Worm (Caenorhabditis elegans): ENCODE measurements around the gene C47E12.12.
A peak's percentile ranks its signal among the peaks of the same experiment; 100 is the strongest.

The C47E12.12 gene

ce11 chrIV:10007758-10008157, 35.2 kb upstream of the C47E12.12 start (continued):
- peak; percentile 91 for TF ChIP-seq nhr-23 (tag; optimal IDR thresholded peaks at IDR 0.05)
- TF ChIP-seq ceh-28 (tag; optimal IDR thresholded peaks at IDR 0.05): no peak
- TF ChIP-seq fos-1 (tag; optimal IDR thresholded peaks at IDR 0.05): no peak

DNA sequence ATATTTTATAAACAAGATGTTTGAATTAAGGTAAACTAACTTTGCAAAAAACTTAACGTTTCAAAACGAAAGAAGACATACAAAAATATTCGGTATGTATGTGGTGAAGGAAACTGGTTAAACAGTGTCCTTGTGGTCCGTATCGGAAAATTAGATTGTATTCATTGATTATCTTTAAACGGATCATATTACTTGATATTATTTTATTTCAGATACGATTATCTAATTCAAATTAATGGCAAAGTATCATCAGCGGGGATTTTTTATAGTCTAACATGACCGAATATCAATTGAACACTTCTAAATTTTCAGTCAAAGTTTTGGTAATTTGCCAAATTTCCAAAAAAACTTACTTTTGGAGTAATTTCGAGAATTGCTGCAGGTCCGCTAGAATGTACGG, 34.3 kb upstream of the C47E12.12 start, which contains the start of gene C47E12.13:
C47E12.13 (minus strand) TSS at position 101 of the 400 bp plus-strand sequence.
- no peak for TF ChIP-seq nfya-1 (tag; optimal IDR thresholded peaks at IDR 0.05; ENCODE audit: insufficient read depth)
- TF ChIP-seq nhr-12 (tag; optimal IDR thresholded peaks at IDR 0.05): no peak
- TF ChIP-seq sea-2 (GFP tag; optimal IDR thresholded peaks at IDR 0.05): no peak
- TF ChIP-seq fkh-10 (GFP tag; optimal IDR thresholded peaks at IDR 0.05): no peak

DNA sequence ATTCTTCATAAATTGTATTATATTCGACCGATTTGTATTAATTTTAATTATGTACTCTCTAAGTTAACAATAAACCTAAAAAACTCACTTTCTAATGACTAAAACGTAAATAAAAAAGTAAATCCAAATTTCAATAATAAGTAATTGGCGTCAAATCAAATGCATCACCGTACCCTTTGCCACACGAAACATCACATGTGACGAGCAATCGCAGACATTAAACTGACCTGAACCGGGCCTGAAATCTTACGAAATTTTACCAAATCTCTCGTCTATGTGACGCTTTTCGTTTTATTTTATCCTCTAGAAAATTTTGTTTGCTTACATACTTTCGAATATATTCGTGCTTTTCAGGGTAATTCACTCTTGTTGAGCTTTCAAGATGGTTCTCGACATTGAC, 30.8 kb upstream of the C47E12.12 start, which contains the start of the genes C47E12.2 and sars-1:
C47E12.2 (minus strand) TSS at position 131 of the 400 bp plus-strand sequence.
sars-1 (plus strand) TSS at position 355 of the 400 bp plus-strand sequence.
- TF ChIP-seq hmg-11 (tag; optimal IDR thresholded peaks at IDR 0.05): peak; percentile 42
- TF ChIP-seq lin-15B (tag; optimal IDR thresholded peaks at IDR 0.05): peak; percentile 43
- no peak for TF ChIP-seq ceh-16 (tag; optimal IDR thresholded peaks at IDR 0.05)
- TF ChIP-seq fkh-2 (tag; optimal IDR thresholded peaks at IDR 0.05): no peak
- TF ChIP-seq egl-5 (tag; optimal IDR thresholded peaks at IDR 0.05): peak; percentile 4
- no peak for TF ChIP-seq ama-1 (optimal IDR thresholded peaks at IDR 0.05)
- no peak for TF ChIP-seq nhr-12 (tag; optimal IDR thresholded peaks at IDR 0.05)
- TF ChIP-seq pha-4 (tag; optimal IDR thresholded peaks at IDR 0.05): peak; percentile 49
- TF ChIP-seq nfya-1 (tag; optimal IDR thresholded peaks at IDR 0.05; ENCODE audit: insufficient read depth): peak; percentile 48

DNA sequence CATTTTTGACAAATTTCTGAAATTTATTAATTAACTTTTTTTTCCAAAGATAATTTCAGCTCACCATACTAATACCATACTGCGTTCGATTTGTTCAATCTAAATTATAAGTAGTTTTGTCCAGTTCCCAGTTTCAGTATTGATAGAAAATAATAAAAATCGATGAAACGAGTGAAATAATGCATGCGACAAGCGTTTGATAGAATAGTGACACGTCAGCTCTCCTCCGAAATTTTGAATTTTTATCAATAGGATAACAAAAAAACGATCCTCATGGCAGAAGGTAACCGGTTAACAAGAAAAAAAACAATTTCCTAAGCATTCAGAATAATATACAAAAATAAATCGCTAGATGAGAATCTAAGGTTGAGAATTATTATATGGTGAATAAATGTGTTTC, 29.2 kb upstream of the C47E12.12 start, which contains the start of gene C47E12.3:
C47E12.3 (minus strand) TSS at position 101 of the 400 bp plus-strand sequence.
- no peak for TF ChIP-seq mdl-1 (tag; optimal IDR thresholded peaks at IDR 0.05)
- no peak for TF ChIP-seq lin-39 (tag; optimal IDR thresholded peaks at IDR 0.05)
- TF ChIP-seq fos-1 (tag; optimal IDR thresholded peaks at IDR 0.05): no peak
- no peak for TF ChIP-seq unc-62 (GFP tag; optimal IDR thresholded peaks at IDR 0.05)
- TF ChIP-seq nhr-76 (tag; optimal IDR thresholded peaks at IDR 0.05): no peak
- no peak for TF ChIP-seq hmg-11 (tag; optimal IDR thresholded peaks at IDR 0.05)

ce11 chrIV:9998487-9999218, 26.1 kb upstream of the C47E12.12 start, which contains the start of gene pyp-1:
pyp-1 (minus strand) TSS chrIV:9998925.
- TF ChIP-seq nhr-23 (tag; optimal IDR thresholded peaks at IDR 0.05) (no peak), nhr-237 (tag; optimal IDR thresholded peaks at IDR 0.05) (no peak), mdl-1 (tag; optimal IDR thresholded peaks at IDR 0.05) (no peak), pha-4 (tag; optimal IDR thresholded peaks at IDR 0.05) (peak; percentile 75), ceh-82 (tag; optimal IDR thresholded peaks at IDR 0.05) (no peak), lin-39 (tag; optimal IDR thresholded peaks at IDR 0.05) (peak; percentile 25), jun-1 (tag; optimal IDR thresholded peaks at IDR 0.05) (peak; percentile 21), elt-2 (tag; optimal IDR thresholded peaks at IDR 0.05) (peak; percentile 74), ZK546.5 (tag; optimal IDR thresholded peaks at IDR 0.05) (no peak), snpc-4 (tag; optimal IDR thresholded peaks at IDR 0.05) (peak; percentile 7), nfya-1 (tag; optimal IDR thresholded peaks at IDR 0.05; ENCODE audit: insufficient read depth) (peak; percentile 15), ceh-28 (tag; optimal IDR thresholded peaks at IDR 0.05) (peak; percentile 40), R02D3.7 (tag; optimal IDR thresholded peaks at IDR 0.05) (no peak), ama-1 (optimal IDR thresholded peaks at IDR 0.05) (peak; percentile 19), fkh-2 (tag; optimal IDR thresholded peaks at IDR 0.05) (no peak), eor-1 (tag; optimal IDR thresholded peaks at IDR 0.05) (no peak), pqm-1 (tag; optimal IDR thresholded peaks at IDR 0.05) (peak; percentile 83)

ce11 chrIV:9994895-9995394, 22.4 kb upstream of the C47E12.12 start, which contains the start of gene uba-1:
uba-1 (minus strand) TSS chrIV:9994945.
- TF ChIP-seq lsy-12 (tag; optimal IDR thresholded peaks at IDR 0.05) (peak; percentile 46), nhr-28 (tag; optimal IDR thresholded peaks at IDR 0.05) (no peak), ceh-9 (tag; optimal IDR thresholded peaks at IDR 0.05) (no peak), elt-2 (tag; optimal IDR thresholded peaks at IDR 0.05) (peak; percentile 46), lin-15B (tag; optimal IDR thresholded peaks at IDR 0.05) (peak; percentile 29), ztf-4 (tag; optimal IDR thresholded peaks at IDR 0.05) (peak; percentile 49), nhr-25 (tag; optimal IDR thresholded peaks at IDR 0.05) (peak; percentile 37), lin-39 (tag; optimal IDR thresholded peaks at IDR 0.05) (peak; percentile 4), fkh-10 (GFP tag; optimal IDR thresholded peaks at IDR 0.05) (no peak), ama-1 (optimal IDR thresholded peaks at IDR 0.05) (peak; percentile 81), ceh-28 (tag; optimal IDR thresholded peaks at IDR 0.05) (peak; percentile 37), nhr-76 (tag; optimal IDR thresholded peaks at IDR 0.05) (no peak), sea-2 (GFP tag; optimal IDR thresholded peaks at IDR 0.05) (no peak), fos-1 (tag; optimal IDR thresholded peaks at IDR 0.05) (no peak), nhr-43 (tag; optimal IDR thresholded peaks at IDR 0.05; ENCODE audit: poor library complexity, severe bottlenecking) (peak; percentile 68), tbx-2 (tag; optimal IDR thresholded peaks at IDR 0.05) (peak; percentile 6), nhr-23 (tag; optimal IDR thresholded peaks at IDR 0.05) (peak; percentile 62), mdl-1 (tag; optimal IDR thresholded peaks at IDR 0.05) (no peak), elt-3 (tag; optimal IDR thresholded peaks at IDR 0.05) (no peak), nfya-1 (tag; optimal IDR thresholded peaks at IDR 0.05; ENCODE audit: insufficient read depth) (peak; percentile 7), hmg-11 (tag; optimal IDR thresholded peaks at IDR 0.05) (no peak), pha-4 (tag; optimal IDR thresholded peaks at IDR 0.05) (peak; percentile 26)
